Fruit fly (Drosophila melanogaster) whole organism, embryonic: Measurements from ENCODE around the gene Ctr9.

ENCODE experiments used
- Abd-B ChIP-seq: fragments of 200-800 bp; sonication (Bioruptor generic); optimal IDR thresholded peaks from 2 replicates; lab custom pipeline; 2018; ENCODE audit warnings: missing biosample characterization, mild to moderate bottlenecking, missing genetic modification characterization, moderate library complexity
- Adf1 ChIP-seq: fragments of 200-800 bp; sonication (Bioruptor generic); IDR thresholded peaks from 2 replicates; pipeline ENCODE4 v1.3.6; 2022; ENCODE audit warnings: missing biosample characterization, missing genetic modification characterization
- CG10274 ChIP-seq: fragments of 200-800 bp; sonication (Bioruptor generic); optimal IDR thresholded peaks from 3 replicates; lab custom pipeline; 2017; ENCODE audit warnings: missing biosample characterization, mild to moderate bottlenecking, missing genetic modification characterization
- CG10462 ChIP-seq: fragments of 200-800 bp; sonication (Bioruptor generic); optimal IDR thresholded peaks from 2 replicates; lab custom pipeline; 2016; ENCODE audit warnings: missing biosample characterization, missing genetic modification characterization
- CG11456 ChIP-seq: fragments of 200-800 bp; sonication (Bioruptor generic); IDR thresholded peaks from 3 replicates; pipeline ENCODE4 v1.3.6; 2022; ENCODE audit warnings: missing biosample characterization, missing genetic modification characterization
- CG11560 ChIP-seq: fragments of 200-800 bp; sonication (Bioruptor generic); IDR thresholded peaks from 3 replicates; pipeline ENCODE4 v1.3.6; 2022; ENCODE audit warnings: missing biosample characterization, missing genetic modification characterization
- CG12391 ChIP-seq: fragments of 200-800 bp; sonication (Bioruptor generic); optimal IDR thresholded peaks from 3 replicates; lab custom pipeline; 2018; ENCODE audit warnings: missing biosample characterization, mild to moderate bottlenecking, missing genetic modification characterization, moderate library complexity
- CG12659 ChIP-seq: fragments of 200-800 bp; sonication (Bioruptor generic); optimal IDR thresholded peaks from 3 replicates; lab custom pipeline; 2017; ENCODE audit warnings: mild to moderate bottlenecking, missing biosample characterization, missing genetic modification reagents, missing genetic modification characterization
- CG14667 ChIP-seq: fragments of 200-800 bp; sonication (Bioruptor generic); IDR thresholded peaks from 2 replicates; pipeline ENCODE4 v1.3.6; 2022; ENCODE audit warnings: missing biosample characterization, missing genetic modification characterization
- CG16815 ChIP-seq: fragments of 200-800 bp; sonication (Bioruptor generic); optimal IDR thresholded peaks from 3 replicates; lab custom pipeline; 2017; ENCODE audit warnings: missing biosample characterization, mild to moderate bottlenecking, missing genetic modification characterization
- CG17359 ChIP-seq: fragments of 200-800 bp; sonication (Bioruptor generic); optimal IDR thresholded peaks from 3 replicates; lab custom pipeline; 2018; ENCODE audit warnings: missing biosample characterization, mild to moderate bottlenecking, missing genetic modification characterization, moderate library complexity
- CG17912 ChIP-seq: fragments of 200-800 bp; sonication (Bioruptor generic); optimal IDR thresholded peaks from 2 replicates; lab custom pipeline; 2018; ENCODE audit warnings: missing biosample characterization, mild to moderate bottlenecking, missing genetic modification characterization
- CG18262 ChIP-seq: fragments of 200-800 bp; optimal IDR thresholded peaks from 3 replicates; lab custom pipeline; 2019; ENCODE audit warnings: missing biosample characterization, mild to moderate bottlenecking, missing genetic modification characterization, moderate library complexity
- CG18476 ChIP-seq: fragments of 200-800 bp; sonication (Bioruptor generic); optimal IDR thresholded peaks from 2 replicates; lab custom pipeline; 2016; ENCODE audit warnings: missing biosample characterization, mild to moderate bottlenecking, missing genetic modification characterization
- CG4282 ChIP-seq: fragments of 200-800 bp; sonication (Bioruptor generic); optimal IDR thresholded peaks from 2 replicates; lab custom pipeline; 2016; ENCODE audit warnings: missing biosample characterization, missing genetic modification characterization
- CG4820 ChIP-seq: fragments of 200-800 bp; sonication (Bioruptor generic); optimal IDR thresholded peaks from 3 replicates; lab custom pipeline; 2016; ENCODE audit warnings: missing biosample characterization, missing genetic modification characterization
- CG5180 ChIP-seq: fragments of 200-800 bp; sonication (Bioruptor generic); optimal IDR thresholded peaks from 3 replicates; lab custom pipeline; 2017; ENCODE audit warnings: missing biosample characterization, missing genetic modification characterization, mild to moderate bottlenecking, moderate library complexity, missing genetic modification reagents
- CG5953 ChIP-seq: fragments of 200-800 bp; sonication (Bioruptor generic); IDR thresholded peaks from 2 replicates; pipeline ENCODE4 v1.3.6; 2022; ENCODE audit warnings: missing biosample characterization, missing genetic modification characterization
- CG7987 ChIP-seq: fragments of 200-800 bp; sonication (Bioruptor generic); optimal IDR thresholded peaks from 2 replicates; lab custom pipeline; 2018; ENCODE audit warnings: missing biosample characterization, mild to moderate bottlenecking, missing genetic modification characterization, moderate library complexity
- CG8290 ChIP-seq, 3 experiments: fragments of 200-800 bp; sonication (Bioruptor generic); optimal IDR thresholded peaks; 2 replicates each; lab custom pipeline; 2016 to 2019; ENCODE audit warnings: missing biosample characterization in 3 of 3, missing genetic modification characterization in 3 of 3, mild to moderate bottlenecking in 2 of 3, moderate library complexity in 1 of 3
- CG9876 ChIP-seq: fragments of 200-800 bp; sonication (Bioruptor generic); optimal IDR thresholded peaks from 2 replicates; lab custom pipeline; 2016; ENCODE audit warnings: missing biosample characterization, missing genetic modification characterization
- CkIIα-i1 ChIP-seq: fragments of 200-800 bp; sonication (Bioruptor generic); IDR thresholded peaks from 2 replicates; pipeline ENCODE4 v1.3.6; 2022; ENCODE audit warnings: missing biosample characterization, missing genetic modification characterization
- Dip2 ChIP-seq: fragments of 200-800 bp; sonication (Bioruptor generic); IDR thresholded peaks from 2 replicates; pipeline ENCODE4 v1.3.6; 2022; ENCODE audit warnings: missing biosample characterization, missing genetic modification characterization
- Doc2 ChIP-seq: fragments of 200-800 bp; sonication (Bioruptor generic); IDR thresholded peaks from 2 replicates; pipeline ENCODE4 v1.3.6; 2022; ENCODE audit warnings: missing biosample characterization, missing genetic modification characterization
- Dref ChIP-seq: fragments of 200-800 bp; sonication (Bioruptor generic); IDR thresholded peaks from 2 replicates; pipeline ENCODE4 v1.3.6; 2022; ENCODE audit warnings: missing biosample characterization, missing genetic modification characterization
- Ets65A ChIP-seq: fragments of 200-800 bp; sonication (Bioruptor generic); peaks from one replicate; lab custom pipeline; 2016; ENCODE audit warnings: missing biosample characterization, missing genetic modification characterization
- GATAe ChIP-seq: fragments of 200-800 bp; sonication (Bioruptor generic); conservative IDR thresholded peaks from 2 replicates; pipeline ENCODE4 v1.3.6; 2022; ENCODE audit warnings: missing biosample characterization, missing genetic modification characterization
- HHEX ChIP-seq: fragments of 200-800 bp; sonication (Bioruptor generic); optimal IDR thresholded peaks from 3 replicates; lab custom pipeline; 2017; ENCODE audit warnings: missing biosample characterization, mild to moderate bottlenecking, missing genetic modification characterization, missing genetic modification reagents
- Hand ChIP-seq: fragments of 200-800 bp; sonication (Bioruptor generic); optimal IDR thresholded peaks from 2 replicates; lab custom pipeline; 2017; ENCODE audit warnings: mild to moderate bottlenecking, missing biosample characterization, missing genetic modification reagents, missing genetic modification characterization
- MTF-1 ChIP-seq: fragments of 200-800 bp; sonication (Bioruptor generic); optimal IDR thresholded peaks from 2 replicates; lab custom pipeline; 2018; ENCODE audit warnings: missing biosample characterization, mild to moderate bottlenecking, missing genetic modification characterization, borderline replicate concordance
- Max ChIP-seq: fragments of 200-800 bp; sonication (Bioruptor generic); optimal IDR thresholded peaks from 2 replicates; lab custom pipeline; 2016; ENCODE audit warnings: missing biosample characterization, mild to moderate bottlenecking, missing genetic modification characterization
- Oaz ChIP-seq: fragments of 200-800 bp; sonication (Bioruptor generic); IDR thresholded peaks from 2 replicates; pipeline ENCODE4 v1.3.6; 2022; ENCODE audit warnings: missing biosample characterization, missing genetic modification characterization
- Ptx1 ChIP-seq: fragments of 200-800 bp; sonication (Bioruptor generic); IDR thresholded peaks from 2 replicates; pipeline ENCODE4 v1.3.6; 2022; ENCODE audit warnings: missing biosample characterization, missing genetic modification characterization
- Rx ChIP-seq: fragments of 200-800 bp; sonication (Bioruptor generic); IDR thresholded peaks from 2 replicates; pipeline ENCODE4 v1.3.6; 2022; ENCODE audit warnings: missing biosample characterization, missing genetic modification characterization
- Vsx1 ChIP-seq: fragments of 200-800 bp; sonication (Bioruptor generic); optimal IDR thresholded peaks from 2 replicates; lab custom pipeline; 2017; ENCODE audit warnings: missing biosample characterization, mild to moderate bottlenecking, missing genetic modification characterization, missing genetic modification reagents
- cad ChIP-seq: fragments of >200 bp; optimal IDR thresholded peaks from 2 replicates; lab custom pipeline; 2017; ENCODE audit warnings: missing biosample characterization, missing genetic modification characterization
- dan ChIP-seq: fragments of 200-800 bp; sonication (Bioruptor generic); IDR thresholded peaks from 2 replicates; pipeline ENCODE4 v1.3.6; 2022; ENCODE audit warnings: missing biosample characterization, missing genetic modification characterization
- dmrt99B ChIP-seq: fragments of 200-800 bp; sonication (Bioruptor generic); optimal IDR thresholded peaks from 2 replicates; lab custom pipeline; 2018; ENCODE audit warnings: missing biosample characterization, mild to moderate bottlenecking, missing genetic modification characterization, moderate library complexity
- ems ChIP-seq: fragments of 200-800 bp; sonication (Bioruptor generic); optimal IDR thresholded peaks from 3 replicates; lab custom pipeline; 2016; ENCODE audit warnings: missing biosample characterization, missing genetic modification characterization
- en ChIP-seq: fragments of 200-800 bp; sonication (Bioruptor generic); optimal IDR thresholded peaks from 2 replicates; lab custom pipeline; 2016; ENCODE audit warnings: missing biosample characterization, missing genetic modification characterization
- gcm ChIP-seq: fragments of 200-800 bp; sonication (Bioruptor generic); optimal IDR thresholded peaks from 2 replicates; lab custom pipeline; 2019; ENCODE audit warnings: missing biosample characterization, mild to moderate bottlenecking, missing genetic modification characterization, moderate library complexity
- hth ChIP-seq: fragments of >200 bp; optimal IDR thresholded peaks from 2 replicates; lab custom pipeline; 2017; ENCODE audit warnings: inconsistent platforms
- jigr1 ChIP-seq: fragments of 200-800 bp; sonication (Bioruptor generic); IDR thresholded peaks from 3 replicates; pipeline ENCODE4 v1.3.6; 2022; ENCODE audit warnings: missing biosample characterization, missing genetic modification characterization
- lbe ChIP-seq: fragments of 200-800 bp; sonication (Bioruptor generic); optimal IDR thresholded peaks from 2 replicates; lab custom pipeline; 2016; ENCODE audit warnings: missing biosample characterization, mild to moderate bottlenecking, missing genetic modification characterization
- lilli ChIP-seq: fragments of 200-800 bp; sonication (Bioruptor generic); optimal IDR thresholded peaks from 3 replicates; lab custom pipeline; 2016; ENCODE audit warnings: missing biosample characterization, missing genetic modification characterization
- mam ChIP-seq: fragments of 200-800 bp; sonication (Bioruptor generic); optimal IDR thresholded peaks from 3 replicates; lab custom pipeline; 2016; ENCODE audit warnings: missing biosample characterization, missing genetic modification characterization
- sens-2 ChIP-seq: fragments of 200-800 bp; sonication (Bioruptor generic); IDR thresholded peaks from 2 replicates; pipeline ENCODE4 v1.3.6; 2022; ENCODE audit warnings: missing biosample characterization, missing genetic modification characterization
- slbo ChIP-seq: fragments of 200-800 bp; sonication (Bioruptor generic); IDR thresholded peaks from 2 replicates; pipeline ENCODE4 v1.3.6; 2022; ENCODE audit warnings: missing biosample characterization, missing genetic modification characterization
- twi ChIP-seq: fragments of 200-800 bp; optimal IDR thresholded peaks from 2 replicates; lab custom pipeline; 2019; ENCODE audit warnings: missing biosample characterization, mild to moderate bottlenecking, missing genetic modification characterization, moderate library complexity

The Ctr9 gene

dm6 chr3L:1349942-1350923 lies 43.2 kb downstream of the Ctr9 start (continued):
- TF ChIP-seq jigr1 (no peak), Max (GFP tag; lab: Kevin White, UChicago) (peak; percentile 20), Rx (GFP tag; lab: Robert Waterston, UW) (no peak), CG18476 (GFP tag; lab: Kevin White, UChicago) (no peak), CG18262 (tag; lab: Kevin White, UChicago) (peak; percentile 50), CG4282 (no peak), MTF-1 (GFP tag; lab: Kevin White, UChicago) (no peak), CG14667 (no peak), GATAe (GFP tag; lab: Robert Waterston, UW) (no peak), CG4820 (GFP tag; lab: Kevin White, UChicago) (peak; percentile 11), lbe (GFP tag; lab: Kevin White, UChicago) (peak; percentile 47), CG10462 (GFP tag; lab: Kevin White, UChicago) (no peak), gcm (no peak), CG11560 (tag; lab: Robert Waterston, UW) (peak; percentile 97), Oaz (GFP tag; lab: Robert Waterston, UW) (no peak), CG12391 (tag; lab: Kevin White, UChicago) (peak; percentile 71), CG17359 (peak; percentile 19), CG5953 (GFP tag; lab: Robert Waterston, UW) (no peak), dmrt99B (tag; lab: Kevin White, UChicago) (peak; percentile 35), CG7987 (no peak), Vsx1 (no peak), Ptx1 (GFP tag; lab: Robert Waterston, UW) (peak; percentile 37), CG11456 (GFP tag; lab: Robert Waterston, UW) (peak; percentile 66; the same call in 1 of the 3 replicates), CG17912 (GFP tag; lab: Kevin White, UChicago) (no peak), Adf1 (GFP tag; lab: Robert Waterston, UW) (no peak), Ets65A (GFP tag; lab: Kevin White, UChicago) (peak; percentile 90), en (GFP tag; lab: Kevin White, UChicago) (no peak), slbo (GFP tag; lab: Robert Waterston, UW) (peak; percentile 77), mam (peak; percentile 44), dan (GFP tag; lab: Robert Waterston, UW) (no peak), CG8290 (GFP tag; optimal IDR thresholded peaks at IDR 0.05; lab: Kevin White, UChicago) (peak; percentile 39), CG8290 (tag; optimal IDR thresholded peaks at IDR 0.05; lab: Kevin White, UChicago) (peak in 1 of 2 experiments; percentile 77), Doc2 (no peak), Dip2 (GFP tag; lab: Robert Waterston, UW) (no peak), sens-2 (GFP tag; lab: Robert Waterston, UW) (no peak), lilli (GFP tag; lab: Kevin White, UChicago) (peak; percentile 54), Hand (GFP tag; lab: Kevin White, UChicago) (no peak), twi (tag; lab: Kevin White, UChicago) (no peak), HHEX (GFP tag; lab: Kevin White, UChicago) (no peak), CG10274 (GFP tag; lab: Kevin White, UChicago) (no peak), Dref (GFP tag; lab: Robert Waterston, UW) (peak; percentile 88), CG5180 (GFP tag; lab: Kevin White, UChicago) (no peak), CG12659 (GFP tag; lab: Kevin White, UChicago) (peak; percentile 60), CG16815 (GFP tag; lab: Kevin White, UChicago) (no peak), ems (GFP tag; lab: Kevin White, UChicago) (peak; percentile 5), cad (no peak), CkIIα-i1 (GFP tag; lab: Robert Waterston, UW) (no peak), hth (lab: Kevin White, UChicago) (no peak), CG9876 (no peak), Abd-B (GFP tag; lab: Kevin White, UChicago) (no peak)
